Worm (Caenorhabditis elegans) whole organism, early embryonic: ENCODE results near the gene C50H2.7.

Source experiments
- F13C5.2 ChIP-seq: sonication (generic microtip); optimal IDR thresholded peaks from 2 replicates; lab custom pipeline; 2017; ENCODE audit warnings: mild to moderate bottlenecking, missing genetic modification characterization, inconsistent platforms, missing compliant biosample characterization
- ama-1 ChIP-seq: fragments of 150-350 bp; optimal IDR thresholded peaks from 2 replicates; lab custom pipeline; 2014
- ceh-13 ChIP-seq: fragments of 200-800 bp; sonication (Bioruptor generic); optimal IDR thresholded peaks from 2 replicates; lab custom pipeline; 2018; ENCODE audit warnings: mild to moderate bottlenecking, missing genetic modification characterization, missing compliant biosample characterization
- flt-1 ChIP-seq: fragments of 200-800 bp; sonication (Bioruptor generic); IDR thresholded peaks from 2 replicates; pipeline ENCODE4 v1.3.6; 2022; ENCODE audit warnings: missing genetic modification characterization, missing compliant biosample characterization
- hmbx-1 ChIP-seq: sonication (generic microtip); optimal IDR thresholded peaks from 2 replicates; lab custom pipeline; 2016; ENCODE audit warnings: mild to moderate bottlenecking, missing genetic modification characterization, missing compliant biosample characterization
- hnd-1 ChIP-seq: sonication (generic microtip); optimal IDR thresholded peaks from 2 replicates; lab custom pipeline; 2016; ENCODE audit warnings: missing genetic modification characterization, missing compliant biosample characterization
- sea-1 ChIP-seq: fragments of 200-800 bp; sonication (Bioruptor generic); conservative IDR thresholded peaks from 2 replicates; pipeline ENCODE4 v1.3.6; 2022; ENCODE audit warnings: missing genetic modification characterization, missing compliant biosample characterization
- tbx-37 ChIP-seq: fragments of 200-800 bp; sonication (Bioruptor generic); conservative IDR thresholded peaks from 2 replicates; pipeline ENCODE4 v1.3.6; 2022; ENCODE audit warnings: missing genetic modification reagents, missing genetic modification characterization, missing compliant biosample characterization
- tra-4 ChIP-seq: sonication (generic microtip); optimal IDR thresholded peaks from 2 replicates; lab custom pipeline; 2017; ENCODE audit warnings: missing genetic modification characterization, missing compliant biosample characterization

DNA sequence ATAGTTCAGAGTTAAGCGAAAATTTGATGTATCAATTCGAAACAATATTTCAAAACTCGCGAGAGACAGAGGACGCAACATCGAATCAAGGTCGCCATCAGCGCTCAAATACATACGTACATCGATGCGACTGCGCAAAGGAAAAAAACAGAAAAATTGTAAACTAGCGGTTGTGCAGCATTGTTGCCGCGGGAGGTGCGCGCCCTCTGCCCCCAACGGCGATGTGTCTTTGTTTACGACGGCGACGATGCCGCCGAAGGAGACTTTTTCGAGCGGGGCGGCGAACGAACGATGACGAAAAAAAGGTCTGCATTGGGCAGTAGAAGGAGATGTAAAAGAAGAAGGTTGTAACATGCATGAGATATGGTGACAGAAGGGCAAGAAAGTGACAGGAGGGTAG lies 40.3 kb downstream of the C50H2.7 start:
- TF ChIP-seq tbx-37 (GFP tag; lab: Robert Waterston, UW) (no peak), ama-1 (lab: Kevin White, UChicago) (no peak), ceh-13 (GFP tag; lab: Kevin White, UChicago) (no peak), tra-4 (tag; lab: Kevin White, UChicago) (no peak), flt-1 (GFP tag; lab: Robert Waterston, UW) (no peak), hnd-1 (no peak), sea-1 (GFP tag; lab: Robert Waterston, UW) (no peak), hmbx-1 (tag; lab: Kevin White, UChicago) (no peak), F13C5.2 (tag; lab: Kevin White, UChicago) (no peak)
